Worm (Caenorhabditis elegans) whole organism, late embryonic: ENCODE results near the gene C17G10.1.
A peak's percentile ranks its signal among the peaks of the same experiment; 100 is the strongest.

ENCODE experiments used
- C08G9.2 ChIP-seq: sonication (generic microtip); optimal IDR thresholded peaks from 2 replicates; lab custom pipeline; 2016; ENCODE audit warnings: mild to moderate bottlenecking, missing genetic modification characterization, moderate library complexity, missing compliant biosample characterization
- C38D4.7 ChIP-seq: fragments of 200-800 bp; sonication (Bioruptor generic); optimal IDR thresholded peaks from 2 replicates; lab custom pipeline; 2018; ENCODE audit warnings: mild to moderate bottlenecking, missing genetic modification characterization, moderate library complexity, missing compliant biosample characterization
- F13H6.1 ChIP-seq: sonication (generic microtip); optimal IDR thresholded peaks from 2 replicates; lab custom pipeline; 2016; ENCODE audit warnings: missing genetic modification characterization, missing compliant biosample characterization
- K02D7.2 ChIP-seq: sonication (generic microtip); optimal IDR thresholded peaks from 2 replicates; lab custom pipeline; 2017; ENCODE audit warnings: mild to moderate bottlenecking, missing genetic modification characterization, missing compliant biosample characterization
- K09A11.1 ChIP-seq: sonication (generic microtip); optimal IDR thresholded peaks from 2 replicates; lab custom pipeline; 2017; ENCODE audit warnings: antibody characterized with exemption, mild to moderate bottlenecking, missing genetic modification characterization, missing compliant biosample characterization; ENCODE audit not compliant: insufficient read depth
- Y22D7AL.16 ChIP-seq: sonication (generic microtip); optimal IDR thresholded peaks from 2 replicates; lab custom pipeline; 2016; ENCODE audit warnings: missing genetic modification characterization, missing compliant biosample characterization
- ahr-1 ChIP-seq: sonication (generic microtip); optimal IDR thresholded peaks from 2 replicates; lab custom pipeline; 2016; ENCODE audit warnings: missing genetic modification characterization, missing compliant biosample characterization
- ama-1 ChIP-seq: fragments of 150-350 bp; optimal IDR thresholded peaks from 2 replicates; lab custom pipeline; 2014
- ceh-18 ChIP-seq: sonication (generic microtip); optimal IDR thresholded peaks from 2 replicates; lab custom pipeline; 2016; ENCODE audit warnings: missing genetic modification characterization, missing compliant biosample characterization
- ceh-19 ChIP-seq: fragments of 200-800 bp; sonication (Bioruptor generic); optimal IDR thresholded peaks from 2 replicates; lab custom pipeline; 2018; ENCODE audit warnings: mild to moderate bottlenecking, missing genetic modification characterization, missing compliant biosample characterization
- ceh-2 ChIP-seq: sonication (generic microtip); optimal IDR thresholded peaks from 2 replicates; lab custom pipeline; 2016; ENCODE audit warnings: missing genotype, missing genetic modification characterization, missing compliant biosample characterization
- ceh-22 ChIP-seq: sonication (generic microtip); optimal IDR thresholded peaks from 2 replicates; lab custom pipeline; 2017; ENCODE audit warnings: missing biosample characterization, missing genetic modification characterization
- ceh-24 ChIP-seq: sonication (generic microtip); optimal IDR thresholded peaks from 2 replicates; lab custom pipeline; 2016; ENCODE audit warnings: mild to moderate bottlenecking, missing genetic modification characterization, missing compliant biosample characterization
- ceh-30 ChIP-seq: fragments of 150-350 bp; optimal IDR thresholded peaks from 2 replicates; lab custom pipeline; 2014; ENCODE audit warnings: missing biosample characterization, missing genetic modification characterization
- ceh-34 ChIP-seq: sonication (generic microtip); optimal IDR thresholded peaks from 2 replicates; lab custom pipeline; 2016; ENCODE audit warnings: mild to moderate bottlenecking, missing genetic modification characterization, missing compliant biosample characterization
- ceh-45 ChIP-seq: fragments of 200-800 bp; sonication (Bioruptor generic); IDR thresholded peaks from 2 replicates; pipeline ENCODE4 v1.3.6; 2022; ENCODE audit warnings: missing genetic modification reagents, missing genetic modification characterization, missing compliant biosample characterization
- ceh-48 ChIP-seq: sonication (generic microtip); optimal IDR thresholded peaks from 2 replicates; lab custom pipeline; 2016; ENCODE audit warnings: missing genetic modification characterization, inconsistent platforms, missing compliant biosample characterization
- ceh-6 ChIP-seq: fragments of 200-800 bp; sonication (Bioruptor generic); optimal IDR thresholded peaks from 2 replicates; lab custom pipeline; 2018; ENCODE audit warnings: mild to moderate bottlenecking, missing genetic modification characterization, missing compliant biosample characterization
- che-1 ChIP-seq: sonication (generic microtip); optimal IDR thresholded peaks from 2 replicates; lab custom pipeline; 2016; ENCODE audit warnings: mild to moderate bottlenecking, missing genetic modification characterization, missing compliant biosample characterization
- dmd-4 ChIP-seq: sonication (generic microtip); optimal IDR thresholded peaks from 2 replicates; lab custom pipeline; 2016; ENCODE audit warnings: borderline replicate concordance, missing genetic modification characterization, missing compliant biosample characterization
- dve-1 ChIP-seq: sonication (generic microtip); optimal IDR thresholded peaks from 2 replicates; lab custom pipeline; 2017; ENCODE audit warnings: antibody characterized with exemption, mild to moderate bottlenecking, missing genetic modification characterization, missing compliant biosample characterization
- elt-2 ChIP-seq: sonication (generic microtip); optimal IDR thresholded peaks from 2 replicates; lab custom pipeline; 2016; ENCODE audit warnings: missing genetic modification reagents, missing genetic modification characterization, missing compliant biosample characterization
- elt-4 ChIP-seq: sonication (generic microtip); optimal IDR thresholded peaks from 2 replicates; lab custom pipeline; 2016; ENCODE audit warnings: missing genetic modification characterization, missing compliant biosample characterization
- ets-4 ChIP-seq: sonication (generic microtip); optimal IDR thresholded peaks from 2 replicates; lab custom pipeline; 2016; ENCODE audit warnings: missing genetic modification characterization, missing compliant biosample characterization
- eyg-1 ChIP-seq: sonication (generic microtip); optimal IDR thresholded peaks from 2 replicates; lab custom pipeline; 2016; ENCODE audit warnings: missing genotype, missing genetic modification characterization, missing compliant biosample characterization
- fax-1 ChIP-seq: sonication (generic microtip); optimal IDR thresholded peaks from 2 replicates; lab custom pipeline; 2016; ENCODE audit warnings: missing genotype, missing genetic modification characterization, missing compliant biosample characterization
- fkh-10 ChIP-seq: fragments of 150-350 bp; optimal IDR thresholded peaks from 2 replicates; lab custom pipeline; 2014; ENCODE audit warnings: missing biosample characterization, missing genetic modification reagents, missing genetic modification characterization
- fkh-6 ChIP-seq: sonication (generic microtip); optimal IDR thresholded peaks from 2 replicates; lab custom pipeline; 2016; ENCODE audit warnings: missing genetic modification characterization, missing compliant biosample characterization
- hlh-13 ChIP-seq: fragments of 200-800 bp; sonication (Bioruptor generic); optimal IDR thresholded peaks from 2 replicates; lab custom pipeline; 2018; ENCODE audit warnings: mild to moderate bottlenecking, missing genetic modification characterization, missing compliant biosample characterization
- hlh-15 ChIP-seq: sonication (generic microtip); optimal IDR thresholded peaks from 2 replicates; lab custom pipeline; 2016; ENCODE audit warnings: missing genetic modification characterization, missing compliant biosample characterization
- hlh-30 ChIP-seq: sonication (generic microtip); optimal IDR thresholded peaks from 2 replicates; lab custom pipeline; 2017; ENCODE audit warnings: antibody characterized with exemption, missing genetic modification characterization, missing compliant biosample characterization; ENCODE audit not compliant: insufficient read depth
- hlh-6 ChIP-seq: sonication (generic microtip); optimal IDR thresholded peaks from 2 replicates; lab custom pipeline; 2016; ENCODE audit warnings: missing genotype, missing genetic modification characterization, missing compliant biosample characterization
- lim-6 ChIP-seq: sonication (generic microtip); optimal IDR thresholded peaks from 2 replicates; lab custom pipeline; 2016; ENCODE audit warnings: missing genetic modification characterization, missing compliant biosample characterization
- lin-11 ChIP-seq: fragments of 200-800 bp; sonication (Bioruptor generic); optimal IDR thresholded peaks from 2 replicates; lab custom pipeline; 2018; ENCODE audit warnings: mild to moderate bottlenecking, missing genetic modification characterization, missing compliant biosample characterization
- madf-2 ChIP-seq: sonication (generic microtip); optimal IDR thresholded peaks from 2 replicates; lab custom pipeline; 2017; ENCODE audit warnings: missing genetic modification characterization, missing compliant biosample characterization
- nfya-1 ChIP-seq: sonication (generic microtip); optimal IDR thresholded peaks from 2 replicates; lab custom pipeline; 2017; ENCODE audit warnings: missing genetic modification characterization, mild to moderate bottlenecking, missing compliant biosample characterization, antibody characterized with exemption, moderate library complexity
- nhr-11 ChIP-seq: fragments of 150-350 bp; optimal IDR thresholded peaks from 2 replicates; lab custom pipeline; 2014; ENCODE audit warnings: missing biosample characterization, missing genetic modification characterization
- nhr-232 ChIP-seq: sonication (generic microtip); optimal IDR thresholded peaks from 2 replicates; lab custom pipeline; 2016; ENCODE audit warnings: missing genetic modification characterization, missing compliant biosample characterization
- npax-4 ChIP-seq: sonication (generic microtip); optimal IDR thresholded peaks from 2 replicates; lab custom pipeline; 2016; ENCODE audit warnings: missing genetic modification characterization, missing compliant biosample characterization
- odd-2 ChIP-seq: sonication (generic microtip); optimal IDR thresholded peaks from 2 replicates; lab custom pipeline; 2017; ENCODE audit warnings: antibody characterized with exemption, mild to moderate bottlenecking, missing genetic modification characterization, missing compliant biosample characterization
- pag-3 ChIP-seq: sonication (generic microtip); optimal IDR thresholded peaks from 2 replicates; lab custom pipeline; 2016; ENCODE audit warnings: missing compliant biosample characterization, missing genetic modification characterization, borderline replicate concordance
- pax-1 ChIP-seq: fragments of 150-350 bp; optimal IDR thresholded peaks from 2 replicates; lab custom pipeline; 2014; ENCODE audit warnings: missing biosample characterization, missing genetic modification characterization
- pha-2 ChIP-seq: sonication (generic microtip); optimal IDR thresholded peaks from 2 replicates; lab custom pipeline; 2017; ENCODE audit warnings: mild to moderate bottlenecking, missing genetic modification characterization, missing compliant biosample characterization
- pqm-1 ChIP-seq: sonication (generic microtip); optimal IDR thresholded peaks from 2 replicates; lab custom pipeline; 2016; ENCODE audit warnings: missing genetic modification characterization, missing compliant biosample characterization
- pros-1 ChIP-seq: fragments of 150-350 bp; optimal IDR thresholded peaks from 2 replicates; lab custom pipeline; 2014; ENCODE audit warnings: missing biosample characterization, missing genetic modification reagents, missing genetic modification characterization
- ref-2 ChIP-seq: sonication (generic microtip); optimal IDR thresholded peaks from 2 replicates; lab custom pipeline; 2016; ENCODE audit warnings: missing genetic modification characterization, missing compliant biosample characterization
- sdc-2 ChIP-seq: sonication (generic microtip); optimal IDR thresholded peaks from 2 replicates; lab custom pipeline; 2016; ENCODE audit warnings: missing genotype, missing genetic modification characterization, missing compliant biosample characterization
- sox-4 ChIP-seq: sonication (generic microtip); optimal IDR thresholded peaks from 2 replicates; lab custom pipeline; 2017; ENCODE audit warnings: mild to moderate bottlenecking, missing genetic modification characterization, inconsistent platforms, missing compliant biosample characterization
- syd-9 ChIP-seq: sonication (generic microtip); optimal IDR thresholded peaks from 2 replicates; lab custom pipeline; 2016; ENCODE audit warnings: mild to moderate bottlenecking, missing genetic modification characterization, moderate library complexity, missing compliant biosample characterization
- tbx-2 ChIP-seq: sonication (generic microtip); optimal IDR thresholded peaks from 2 replicates; lab custom pipeline; 2016; ENCODE audit warnings: missing genetic modification characterization, missing compliant biosample characterization
- tbx-7 ChIP-seq: sonication (generic microtip); optimal IDR thresholded peaks from 2 replicates; lab custom pipeline; 2016; ENCODE audit warnings: missing genotype, missing genetic modification characterization, missing compliant biosample characterization
- ttx-3 ChIP-seq: sonication (generic microtip); optimal IDR thresholded peaks from 2 replicates; lab custom pipeline; 2016; ENCODE audit warnings: missing genetic modification reagents, missing genetic modification characterization, missing compliant biosample characterization
- unc-55 ChIP-seq: sonication (generic microtip); optimal IDR thresholded peaks from 2 replicates; lab custom pipeline; 2017; ENCODE audit warnings: missing biosample characterization, missing genetic modification reagents, missing genetic modification characterization
- unc-86 ChIP-seq: sonication (generic microtip); optimal IDR thresholded peaks from 2 replicates; lab custom pipeline; 2016; ENCODE audit warnings: missing genetic modification characterization, missing compliant biosample characterization
- zip-5 ChIP-seq: sonication (generic microtip); optimal IDR thresholded peaks from 2 replicates; lab custom pipeline; 2016; ENCODE audit warnings: missing genetic modification characterization, missing compliant biosample characterization

The C17G10.1 gene

DNA sequence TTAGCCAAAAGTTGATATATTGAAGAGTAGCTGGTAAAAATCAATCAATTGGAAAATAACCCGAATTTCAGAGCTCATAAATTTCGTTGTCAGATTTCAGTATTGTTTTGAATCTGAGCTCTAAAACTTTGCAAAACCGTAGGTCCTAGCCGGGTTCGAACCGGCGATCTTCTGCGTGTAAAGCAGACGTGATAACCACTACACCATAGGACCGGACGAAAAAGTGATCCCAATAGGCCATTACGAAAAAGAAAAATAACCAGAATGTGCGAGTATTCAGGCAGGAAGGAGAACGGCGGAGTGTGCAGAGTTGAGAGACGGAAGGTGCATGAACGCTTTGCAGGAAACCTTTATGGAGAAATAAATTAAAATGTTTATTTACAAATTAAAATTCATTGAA, 19.3 kb upstream of the C17G10.1 start:
- peak; percentile 42 for TF ChIP-seq pha-2 (tag; lab: Kevin White, UChicago)
- TF ChIP-seq odd-2 (tag; lab: Kevin White, UChicago), result no peak
- no peak for TF ChIP-seq sdc-2
- peak; percentile 55 for TF ChIP-seq ceh-6 (GFP tag; lab: Kevin White, UChicago)
- TF ChIP-seq ttx-3 (tag; lab: Kevin White, UChicago), result no peak
- TF ChIP-seq ama-1 (lab: Kevin White, UChicago), result no peak
- no peak for TF ChIP-seq eyg-1 (tag; lab: Kevin White, UChicago)
- peak; percentile 41 for TF ChIP-seq Y22D7AL.16 (tag; lab: Kevin White, UChicago)
- TF ChIP-seq ceh-45 (GFP tag; lab: Robert Waterston, UW), result no peak
- TF ChIP-seq fkh-10 (GFP tag; lab: Kevin White, UChicago), result no peak
- no peak for TF ChIP-seq pros-1 (tag; lab: Kevin White, UChicago)
- TF ChIP-seq che-1 (tag; lab: Kevin White, UChicago), result peak; percentile 36
- no peak for TF ChIP-seq elt-4 (tag; lab: Kevin White, UChicago)
- no peak for TF ChIP-seq C08G9.2
- peak; percentile 37 for TF ChIP-seq hlh-6
- TF ChIP-seq C38D4.7, result peak; percentile 39
- no peak for TF ChIP-seq tbx-7 (tag; lab: Kevin White, UChicago)
- no peak for TF ChIP-seq hlh-15 (tag; lab: Kevin White, UChicago)
- peak; percentile 33 for TF ChIP-seq syd-9 (tag; lab: Kevin White, UChicago)
- TF ChIP-seq npax-4, result no peak
- no peak for TF ChIP-seq unc-86
- TF ChIP-seq dmd-4 (tag; lab: Kevin White, UChicago), result no peak
- no peak for TF ChIP-seq unc-55 (GFP tag; lab: Kevin White, UChicago)
- peak; percentile 27 for TF ChIP-seq fkh-6 (tag; lab: Kevin White, UChicago)
- no peak for TF ChIP-seq madf-2 (tag; lab: Kevin White, UChicago)
- TF ChIP-seq ceh-24 (tag; lab: Kevin White, UChicago), result no peak
- TF ChIP-seq tbx-2 (tag; lab: Kevin White, UChicago), result peak; percentile 25
- TF ChIP-seq ets-4, result no peak
- no peak for TF ChIP-seq hlh-30
- TF ChIP-seq nhr-11 (tag; lab: Kevin White, UChicago), result no peak
- TF ChIP-seq fax-1 (tag; lab: Kevin White, UChicago), result no peak
- no peak for TF ChIP-seq ceh-22 (tag; lab: Kevin White, UChicago)
- peak; percentile 23 for TF ChIP-seq sox-4
- no peak for TF ChIP-seq ref-2
- peak; percentile 47 for TF ChIP-seq nhr-232 (tag; lab: Kevin White, UChicago)
- TF ChIP-seq ceh-30 (tag; lab: Kevin White, UChicago), result no peak
- no peak for TF ChIP-seq K02D7.2 (tag; lab: Kevin White, UChicago)
- TF ChIP-seq ceh-19 (GFP tag; lab: Kevin White, UChicago), result peak; percentile 17
- TF ChIP-seq dve-1 (tag; lab: Kevin White, UChicago), result peak; percentile 43
- peak; percentile 21 for TF ChIP-seq ceh-34 (tag; lab: Kevin White, UChicago)
- no peak for TF ChIP-seq zip-5
- TF ChIP-seq elt-2, result peak; percentile 86
- TF ChIP-seq lin-11 (tag; lab: Kevin White, UChicago), result peak; percentile 32
- TF ChIP-seq nfya-1 (tag; lab: Kevin White, UChicago), result peak; percentile 9
- TF ChIP-seq ceh-48, result peak; percentile 0

DNA sequence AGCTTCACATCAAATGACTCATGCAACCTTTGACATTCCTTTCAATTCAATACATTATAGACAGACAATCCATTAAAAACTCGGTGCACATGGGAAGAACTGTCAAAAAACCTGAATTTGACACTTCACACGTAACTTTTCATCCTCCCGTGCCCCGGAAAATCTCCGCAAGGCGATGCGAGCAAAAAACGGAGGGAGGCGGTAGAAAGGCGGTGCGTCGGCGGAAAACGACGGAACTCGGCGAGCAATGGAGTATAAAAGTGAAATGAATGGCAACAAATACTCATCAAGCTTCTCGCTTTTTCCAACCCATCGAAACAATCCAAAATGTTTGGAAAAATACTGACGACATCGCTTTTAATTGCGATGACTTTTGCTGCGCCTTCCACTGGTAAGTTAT, 18.3 kb upstream of the C17G10.1 start, which contains the start of gene T25E4.1:
Gene T25E4.1, plus strand, starts transcription at position 301 of the 400 bp plus-strand sequence.
- no peak for TF ChIP-seq ceh-48
- TF ChIP-seq pqm-1 (tag; lab: Kevin White, UChicago), result no peak
- no peak for TF ChIP-seq ceh-18 (tag; lab: Kevin White, UChicago)
- TF ChIP-seq tbx-2 (tag; lab: Kevin White, UChicago), result no peak
- no peak for TF ChIP-seq hlh-15 (tag; lab: Kevin White, UChicago)
- no peak for TF ChIP-seq unc-86
- no peak for TF ChIP-seq ref-2
- no peak for TF ChIP-seq lim-6 (tag; lab: Kevin White, UChicago)
- TF ChIP-seq ceh-2 (tag; lab: Kevin White, UChicago), result no peak
- no peak for TF ChIP-seq hlh-13 (GFP tag; lab: Kevin White, UChicago)
- no peak for TF ChIP-seq pax-1 (tag; lab: Kevin White, UChicago)
- no peak for TF ChIP-seq pag-3 (tag; lab: Kevin White, UChicago)
- no peak for TF ChIP-seq F13H6.1 (tag; lab: Kevin White, UChicago)
- no peak for TF ChIP-seq ahr-1 (tag; lab: Kevin White, UChicago)
- no peak for TF ChIP-seq ceh-22 (tag; lab: Kevin White, UChicago)
- no peak for TF ChIP-seq K09A11.1 (tag; lab: Kevin White, UChicago)
- no peak for TF ChIP-seq ets-4
- no peak for TF ChIP-seq hlh-30
- TF ChIP-seq, all 69 proteins: peak for 0
